Fruit fly (Drosophila melanogaster): ENCODE data around the gene Atg4a.

Atg4a gene

dm6 chr2L:1118880-1119809, 38.4 kb downstream of the Atg4a start (continued):
- TF ChIP-seq GATAe (GFP tag; conservative IDR thresholded peaks at IDR 0.05): peak; percentile 85
- peak; percentile 61 for TF ChIP-seq Oaz (GFP tag; IDR thresholded peaks at IDR 0.05)
- TF ChIP-seq CG3407 (GFP tag; optimal IDR thresholded peaks at IDR 0.05): peak; percentile 21
- peak; percentile 64 for TF ChIP-seq Oli (tag; optimal IDR thresholded peaks at IDR 0.05)
- peak; percentile 47 for TF ChIP-seq mirr (GFP tag; optimal IDR thresholded peaks at IDR 0.05)
- TF ChIP-seq ap (GFP tag; IDR thresholded peaks at IDR 0.05): peak; percentile 82
- peak; percentile 85 for TF ChIP-seq lilli (GFP tag; optimal IDR thresholded peaks at IDR 0.05)
- TF ChIP-seq chn (GFP tag; optimal IDR thresholded peaks at IDR 0.05): peak; percentile 53
- peak; percentile 9 for TF ChIP-seq CG7987 (GFP tag; optimal IDR thresholded peaks at IDR 0.05)
- TF ChIP-seq ERR (GFP tag; optimal IDR thresholded peaks at IDR 0.05): peak; percentile 1
- peak; percentile 66 for TF ChIP-seq phol (tag; optimal IDR thresholded peaks at IDR 0.05)
- peak; percentile 28; the same call in 1 of the 2 replicates for TF ChIP-seq dati (GFP tag; IDR thresholded peaks at IDR 0.05)
- TF ChIP-seq Dref (GFP tag; IDR thresholded peaks at IDR 0.05): 0 out of 2 replicates have a peak, but pooled peaks have one; percentile 23
- TF ChIP-seq jing (GFP tag; optimal IDR thresholded peaks at IDR 0.05): peak; percentile 47
- TF ChIP-seq CG2678 (tag; optimal IDR thresholded peaks at IDR 0.05): peak; percentile 80
- TF ChIP-seq Xrp1 (GFP tag; IDR thresholded peaks at IDR 0.05): peak; percentile 75
- TF ChIP-seq CG1792 (GFP tag; optimal IDR thresholded peaks at IDR 0.05): peak; percentile 9
- TF ChIP-seq B-H1 (GFP tag; IDR thresholded peaks at IDR 0.05): peak; percentile 74
- peak; percentile 75 for TF ChIP-seq E2f1 (GFP tag; IDR thresholded peaks at IDR 0.05)
- no peak for TF ChIP-seq CG31365 (tag; optimal IDR thresholded peaks at IDR 0.05)
- TF ChIP-seq CG8089 (GFP tag; optimal IDR thresholded peaks at IDR 0.05): peak; percentile 40
- TF ChIP-seq Kr (GFP tag; optimal IDR thresholded peaks at IDR 0.05): no peak
- TF ChIP-seq CG9215 (GFP tag; IDR thresholded peaks at IDR 0.05): peak; percentile 74
- TF ChIP-seq CG14441 (GFP tag; IDR thresholded peaks at IDR 0.05): peak; percentile 84
- TF ChIP-seq CG3281 (GFP tag; optimal IDR thresholded peaks at IDR 0.05): peak; percentile 69
- TF ChIP-seq CG3847 (GFP tag; IDR thresholded peaks at IDR 0.05): peak; percentile 78
- TF ChIP-seq CG7786 (GFP tag; optimal IDR thresholded peaks at IDR 0.05): peak; percentile 83
- TF ChIP-seq CG10979 (tag; optimal IDR thresholded peaks at IDR 0.05): peak; percentile 34
- TF ChIP-seq CG11723 (GFP tag; optimal IDR thresholded peaks at IDR 0.05): no peak
- peak; percentile 74 for TF ChIP-seq CG13624 (GFP tag; optimal IDR thresholded peaks at IDR 0.05)
- TF ChIP-seq Lim3 (GFP tag; IDR thresholded peaks at IDR 0.05): no peak
- no peak for TF ChIP-seq gce (GFP tag; IDR thresholded peaks at IDR 0.05)
- no peak for TF ChIP-seq CG16813 (GFP tag; IDR thresholded peaks at IDR 0.05; ENCODE audit: partially characterized antibody)
- TF ChIP-seq H15 (GFP tag; IDR thresholded peaks at IDR 0.05): peak; percentile 47; the same call in 2 of the 3 replicates
- no peak for TF ChIP-seq tll (GFP tag; optimal IDR thresholded peaks at IDR 0.05)
- no peak for TF ChIP-seq NK7.1 (GFP tag; optimal IDR thresholded peaks at IDR 0.05)
- no peak for TF ChIP-seq hb (GFP tag; IDR thresholded peaks at IDR 0.05; ENCODE audit: partially characterized antibody)
- peak; percentile 33 for TF ChIP-seq Nf-YB (GFP tag; optimal IDR thresholded peaks at IDR 0.05)
- peak; percentile 50; the same call in 2 of the 3 replicates for TF ChIP-seq CG34224 (GFP tag; IDR thresholded peaks at IDR 0.05; ENCODE audit: partially characterized antibody)
- TF ChIP-seq CG5953 (GFP tag; IDR thresholded peaks at IDR 0.05): 0 out of 2 replicates have a peak, but pooled peaks have one; percentile 29
- 0 out of 2 replicates have a peak, but pooled peaks have one; percentile 6 for TF ChIP-seq sens-2 (GFP tag; IDR thresholded peaks at IDR 0.05)
- peak; percentile 81 for TF ChIP-seq PHDP (tag; optimal IDR thresholded peaks at IDR 0.05)
- no peak for TF ChIP-seq sqz (GFP tag; optimal IDR thresholded peaks at IDR 0.05)
- peak; percentile 61 for TF ChIP-seq CG4820 (GFP tag; optimal IDR thresholded peaks at IDR 0.05)
- peak; percentile 55 for TF ChIP-seq CG15514 (GFP tag; optimal IDR thresholded peaks at IDR 0.05)
- TF ChIP-seq CG12659 (GFP tag; optimal IDR thresholded peaks at IDR 0.05): peak; percentile 65
- peak; percentile 33 for TF ChIP-seq CG2116 (GFP tag; optimal IDR thresholded peaks at IDR 0.05)
- no peak for TF ChIP-seq CG43689 (GFP tag; IDR thresholded peaks at IDR 0.05)

All from whole organism, embryonic.